Fruit fly (Drosophila melanogaster) whole organism, embryonic: ENCODE results near the gene Spn85F.

Experiments
- B-H1 ChIP-seq: fragments of 200-800 bp; sonication (Bioruptor generic); IDR thresholded peaks from 3 replicates; pipeline ENCODE4 v1.3.6; 2022; ENCODE audit warnings: missing biosample characterization, missing genetic modification characterization
- CG11560 ChIP-seq: fragments of 200-800 bp; sonication (Bioruptor generic); IDR thresholded peaks from 3 replicates; pipeline ENCODE4 v1.3.6; 2022; ENCODE audit warnings: missing biosample characterization, missing genetic modification characterization
- CG11696 ChIP-seq: fragments of 200-800 bp; sonication (Bioruptor generic); IDR thresholded peaks from 2 replicates; pipeline ENCODE4 v1.3.6; 2022; ENCODE audit warnings: missing biosample characterization, missing genetic modification characterization
- CG13296 ChIP-seq: fragments of 200-800 bp; sonication (Bioruptor generic); optimal IDR thresholded peaks from 3 replicates; lab custom pipeline; 2018; ENCODE audit warnings: missing biosample characterization, mild to moderate bottlenecking, missing genetic modification characterization
- CG14965 ChIP-seq: fragments of 200-800 bp; sonication (Bioruptor generic); optimal IDR thresholded peaks from 2 replicates; lab custom pipeline; 2016; ENCODE audit warnings: missing biosample characterization, missing genetic modification characterization, borderline replicate concordance
- CG15479 ChIP-seq: fragments of 200-800 bp; sonication (Bioruptor generic); optimal IDR thresholded peaks from 3 replicates; lab custom pipeline; 2019; ENCODE audit warnings: missing biosample characterization, mild to moderate bottlenecking, missing genetic modification characterization, moderate library complexity
- CG18262 ChIP-seq: fragments of 200-800 bp; optimal IDR thresholded peaks from 3 replicates; lab custom pipeline; 2019; ENCODE audit warnings: missing biosample characterization, mild to moderate bottlenecking, missing genetic modification characterization, moderate library complexity
- CG18476 ChIP-seq: fragments of 200-800 bp; sonication (Bioruptor generic); optimal IDR thresholded peaks from 2 replicates; lab custom pipeline; 2016; ENCODE audit warnings: missing biosample characterization, mild to moderate bottlenecking, missing genetic modification characterization
- CG2199 ChIP-seq: fragments of 200-800 bp; sonication (Bioruptor generic); IDR thresholded peaks from 3 replicates; pipeline ENCODE4 v1.3.6; 2022; ENCODE audit warnings: missing biosample characterization, missing genetic modification characterization
- CG32532 ChIP-seq: fragments of 200-800 bp; sonication (Bioruptor generic); IDR thresholded peaks from 2 replicates; pipeline ENCODE4 v1.3.6; 2022; ENCODE audit warnings: missing biosample characterization, missing genetic modification characterization
- CG3281 ChIP-seq: fragments of 200-800 bp; sonication (Bioruptor generic); optimal IDR thresholded peaks from 3 replicates; lab custom pipeline; 2017; ENCODE audit warnings: missing biosample characterization, mild to moderate bottlenecking, missing genetic modification characterization
- CG3407 ChIP-seq: fragments of 200-800 bp; sonication (Bioruptor generic); optimal IDR thresholded peaks from 2 replicates; lab custom pipeline; 2018; ENCODE audit warnings: missing biosample characterization, mild to moderate bottlenecking, missing genetic modification characterization
- CG3847 ChIP-seq: fragments of 200-800 bp; sonication (Bioruptor generic); IDR thresholded peaks from 2 replicates; pipeline ENCODE4 v1.3.6; 2022; ENCODE audit warnings: missing biosample characterization, missing genetic modification characterization
- CG7963 ChIP-seq: fragments of 200-800 bp; sonication (Bioruptor generic); IDR thresholded peaks from 3 replicates; pipeline ENCODE4 v1.3.6; 2022; ENCODE audit warnings: missing biosample characterization, missing genetic modification characterization; ENCODE audit not compliant: partially characterized antibody
- CG8478 ChIP-seq: fragments of >200 bp; optimal IDR thresholded peaks from 2 replicates; lab custom pipeline; 2018
- CoRest ChIP-seq: fragments of 200-800 bp; sonication (Bioruptor generic); optimal IDR thresholded peaks from 3 replicates; lab custom pipeline; 2018; ENCODE audit warnings: missing biosample characterization, mild to moderate bottlenecking, missing genetic modification characterization, moderate library complexity
- Deaf1 ChIP-seq: fragments of 200-800 bp; optimal IDR thresholded peaks from 3 replicates; lab custom pipeline; 2019; ENCODE audit warnings: missing biosample characterization, mild to moderate bottlenecking, missing genetic modification characterization, moderate library complexity
- Doc3 ChIP-seq: fragments of 200-800 bp; sonication (Bioruptor generic); IDR thresholded peaks from 3 replicates; pipeline ENCODE4 v1.3.6; 2022; ENCODE audit warnings: missing biosample characterization, missing genetic modification characterization; ENCODE audit not compliant: partially characterized antibody
- Drgx ChIP-seq: fragments of 200-800 bp; sonication (Bioruptor generic); IDR thresholded peaks from 2 replicates; pipeline ENCODE4 v1.3.6; 2022; ENCODE audit warnings: missing biosample characterization, missing genetic modification characterization
- Ets65A ChIP-seq: fragments of 200-800 bp; sonication (Bioruptor generic); peaks from one replicate; lab custom pipeline; 2016; ENCODE audit warnings: missing biosample characterization, missing genetic modification characterization
- H2.0 ChIP-seq: fragments of 200-800 bp; sonication (Bioruptor generic); IDR thresholded peaks from 2 replicates; pipeline ENCODE4 v1.3.6; 2022; ENCODE audit warnings: missing biosample characterization, missing genetic modification characterization
- Neu2 ChIP-seq: fragments of 200-800 bp; sonication (Bioruptor generic); optimal IDR thresholded peaks from 3 replicates; lab custom pipeline; 2016; ENCODE audit warnings: missing biosample characterization, missing genetic modification characterization, borderline replicate concordance
- Pdp1 ChIP-seq, 2 experiments: fragments of 200-800 bp; sonication (Bioruptor generic); optimal IDR thresholded peaks; 3 replicates each; lab custom pipeline; 2016; ENCODE audit warnings: missing biosample characterization in 2 of 2, missing genetic modification characterization in 2 of 2, mild to moderate bottlenecking in 1 of 2, moderate library complexity in 1 of 2
- Side ChIP-seq: fragments of 200-800 bp; sonication (Bioruptor generic); optimal IDR thresholded peaks from 2 replicates; lab custom pipeline; 2016; ENCODE audit warnings: missing biosample characterization, missing genetic modification characterization
- Sox102F ChIP-seq: fragments of 200-800 bp; sonication (Bioruptor generic); optimal IDR thresholded peaks from 2 replicates; lab custom pipeline; 2018; ENCODE audit warnings: missing biosample characterization, mild to moderate bottlenecking, missing genetic modification characterization, moderate library complexity
- Stat92E ChIP-seq, 3 experiments: fragments of >200 bp in 2 of 3; fragments of 200-800 bp in 1 of 3; sonication (Bioruptor generic) in 1 of 3; optimal IDR thresholded peaks; 2 replicates each; lab custom pipeline; 2017 to 2019; ENCODE audit warnings: missing biosample characterization in 3 of 3, missing genetic modification characterization in 3 of 3, mild to moderate bottlenecking in 1 of 3, moderate library complexity in 1 of 3
- Trl ChIP-seq, 3 experiments: fragments of >200 bp in 2 of 3; fragments of 200-800 bp in 1 of 3; sonication (Bioruptor generic) in 1 of 3; optimal IDR thresholded peaks; 2 replicates in 1 of 3; 3 replicates in 2 of 3; lab custom pipeline; 2016 to 2017; ENCODE audit warnings: missing biosample characterization in 1 of 3, missing genetic modification characterization in 1 of 3
- Vsx1 ChIP-seq: fragments of 200-800 bp; sonication (Bioruptor generic); optimal IDR thresholded peaks from 2 replicates; lab custom pipeline; 2017; ENCODE audit warnings: missing biosample characterization, mild to moderate bottlenecking, missing genetic modification characterization, missing genetic modification reagents
- bigmax ChIP-seq: fragments of 200-800 bp; sonication (Bioruptor generic); optimal IDR thresholded peaks from 2 replicates; lab custom pipeline; 2018; ENCODE audit warnings: missing biosample characterization, mild to moderate bottlenecking, missing genetic modification characterization
- br ChIP-seq: fragments of >200 bp; optimal IDR thresholded peaks from 2 replicates; lab custom pipeline; 2017
- bsh ChIP-seq, 2 experiments: fragments of 200-800 bp; sonication (Bioruptor generic); optimal IDR thresholded peaks; 2 replicates each; lab custom pipeline; 2017 to 2018; ENCODE audit warnings: mild to moderate bottlenecking in 2 of 2, missing biosample characterization in 2 of 2, missing genetic modification characterization in 2 of 2, moderate library complexity in 1 of 2
- cg ChIP-seq: fragments of 200-800 bp; sonication (Bioruptor generic); optimal IDR thresholded peaks from 3 replicates; lab custom pipeline; 2019; ENCODE audit warnings: missing biosample characterization, mild to moderate bottlenecking, missing genetic modification characterization, moderate library complexity
- chinmo ChIP-seq: fragments of 200-800 bp; sonication (Bioruptor generic); IDR thresholded peaks from 4 replicates; pipeline ENCODE4 v1.3.6; 2022; ENCODE audit warnings: missing biosample characterization, missing genetic modification characterization; ENCODE audit not compliant: partially characterized antibody
- ewg ChIP-seq: fragments of 200-800 bp; sonication (Bioruptor generic); optimal IDR thresholded peaks from 3 replicates; lab custom pipeline; 2017; ENCODE audit warnings: mild to moderate bottlenecking, missing biosample characterization, missing genetic modification reagents, missing genetic modification characterization
- ftz-f1 ChIP-seq: fragments of 200-800 bp; sonication (Bioruptor generic); optimal IDR thresholded peaks from 2 replicates; lab custom pipeline; 2016; ENCODE audit warnings: missing biosample characterization, missing genetic modification characterization
- gcm2 ChIP-seq: fragments of 200-800 bp; sonication (Bioruptor generic); optimal IDR thresholded peaks from 2 replicates; lab custom pipeline; 2016; ENCODE audit warnings: missing biosample characterization, missing genetic modification characterization
- hb ChIP-seq: fragments of 200-800 bp; sonication (Bioruptor generic); IDR thresholded peaks from 3 replicates; pipeline ENCODE4 v1.3.6; 2022; ENCODE audit warnings: missing biosample characterization, missing genetic modification characterization; ENCODE audit not compliant: partially characterized antibody
- klu ChIP-seq: fragments of 200-800 bp; sonication (Bioruptor generic); IDR thresholded peaks from 2 replicates; pipeline ENCODE4 v1.3.6; 2022; ENCODE audit warnings: missing biosample characterization, missing genetic modification characterization
- luna ChIP-seq: fragments of 200-800 bp; sonication (Bioruptor generic); optimal IDR thresholded peaks from 2 replicates; lab custom pipeline; 2016; ENCODE audit warnings: missing biosample characterization, missing genetic modification characterization
- mirr ChIP-seq: fragments of 200-800 bp; sonication (Bioruptor generic); optimal IDR thresholded peaks from 3 replicates; lab custom pipeline; 2018; ENCODE audit warnings: missing biosample characterization, mild to moderate bottlenecking, missing genetic modification characterization
- nom ChIP-seq: fragments of 200-800 bp; sonication (Bioruptor generic); optimal IDR thresholded peaks from 2 replicates; lab custom pipeline; 2017; ENCODE audit warnings: missing biosample characterization, missing genetic modification characterization, mild to moderate bottlenecking, moderate library complexity, missing genetic modification reagents
- pita ChIP-seq: fragments of 200-800 bp; sonication (Bioruptor generic); optimal IDR thresholded peaks from 2 replicates; lab custom pipeline; 2017; ENCODE audit warnings: missing biosample characterization, mild to moderate bottlenecking, missing genetic modification characterization
- sens ChIP-seq: fragments of 200-800 bp; sonication (Bioruptor generic); peaks from one replicate; lab custom pipeline; 2016; ENCODE audit warnings: missing biosample characterization, missing genetic modification characterization
- sisA ChIP-seq: fragments of 200-800 bp; sonication (Bioruptor generic); IDR thresholded peaks from 2 replicates; pipeline ENCODE4 v1.3.6; 2022; ENCODE audit warnings: missing biosample characterization, missing genetic modification characterization
- sob ChIP-seq: fragments of 200-800 bp; sonication (Bioruptor generic); IDR thresholded peaks from 2 replicates; pipeline ENCODE4 v1.3.6; 2022; ENCODE audit warnings: missing biosample characterization, missing genetic modification characterization
- tio ChIP-seq: fragments of 200-800 bp; sonication (Bioruptor generic); optimal IDR thresholded peaks from 2 replicates; lab custom pipeline; 2017; ENCODE audit warnings: missing biosample characterization, missing genetic modification characterization, inconsistent platforms
- tup ChIP-seq: fragments of 200-800 bp; sonication (Bioruptor generic); optimal IDR thresholded peaks from 2 replicates; lab custom pipeline; 2016; ENCODE audit warnings: missing biosample characterization, mild to moderate bottlenecking, missing genetic modification characterization, moderate library complexity
- zfh1 ChIP-seq: fragments of 200-800 bp; sonication (Bioruptor generic); IDR thresholded peaks from 3 replicates; pipeline ENCODE4 v1.3.6; 2022; ENCODE audit warnings: missing biosample characterization, missing genetic modification characterization

Gene Spn85F

DNA sequence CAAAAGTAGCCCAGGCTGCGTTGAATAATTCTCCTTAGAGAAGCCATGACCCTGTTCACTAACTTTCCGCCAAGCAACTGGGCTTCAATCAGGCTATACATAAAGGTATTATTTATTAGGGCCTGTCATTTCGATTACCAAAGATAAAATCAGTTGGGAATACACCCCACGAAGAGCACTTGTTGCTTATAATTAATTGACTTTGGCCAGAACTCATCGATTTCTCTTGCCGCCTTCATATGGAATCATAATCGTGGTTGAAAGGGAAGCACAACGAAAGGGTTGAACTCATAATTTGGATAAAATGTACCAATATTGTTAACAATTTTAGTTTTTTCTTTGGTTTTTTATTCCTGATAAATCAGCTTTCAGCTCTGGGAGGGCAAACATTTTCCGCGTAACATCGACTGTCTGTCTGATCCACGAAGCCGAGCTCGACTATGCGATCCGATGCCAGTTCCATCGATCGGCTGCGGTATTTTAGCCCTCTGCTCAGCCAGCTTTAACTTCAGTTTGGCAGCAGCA, at the start of gene Spn85F, which contains the start of gene Gr85a:
Spn85F (plus strand) TSS at position 475 of the 525 bp plus-strand sequence.
Gr85a (minus strand) TSS at position 101 of the 525 bp plus-strand sequence.
- TF ChIP-seq bigmax (GFP tag; lab: Kevin White, UChicago) (no peak), Trl (optimal IDR thresholded peaks at IDR 0.05; lab: Kevin White, UChicago) (no peak), Trl (GFP tag; optimal IDR thresholded peaks at IDR 0.05; lab: Kevin White, UChicago) (no peak), tio (GFP tag; lab: Kevin White, UChicago) (no peak), Neu2 (GFP tag; lab: Kevin White, UChicago) (no peak), zfh1 (GFP tag; lab: Robert Waterston, UW) (no peak), tup (GFP tag; lab: Kevin White, UChicago) (no peak), Doc3 (GFP tag; lab: Robert Waterston, UW) (no peak), CG3847 (no peak), CG11560 (tag; lab: Robert Waterston, UW) (no peak), CG3281 (GFP tag; lab: Kevin White, UChicago) (no peak)

DNA sequence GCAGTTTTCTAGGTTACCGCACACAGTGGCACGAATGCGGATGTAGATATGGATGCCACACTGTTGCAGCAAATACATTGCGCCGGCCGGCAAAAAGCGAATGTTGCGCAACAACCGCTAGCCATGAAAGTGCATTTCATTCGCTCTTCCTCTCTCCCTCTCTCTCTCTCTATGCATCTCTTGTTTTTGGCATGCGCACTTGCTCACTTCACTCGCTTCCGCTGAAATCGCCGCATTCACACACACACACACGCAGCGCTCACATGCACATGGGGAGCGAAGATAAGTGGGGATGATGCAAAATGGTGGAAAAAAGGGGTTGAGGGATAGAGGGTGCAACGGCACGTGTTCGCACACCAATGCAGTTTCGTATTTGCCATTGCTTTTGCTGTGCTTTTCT, 47.1 kb upstream of the Spn85F start:
- no peak for TF ChIP-seq sisA (GFP tag; lab: Robert Waterston, UW)
- TF ChIP-seq CG32532 (GFP tag; lab: Robert Waterston, UW) = 0 out of 2 replicates have a peak, but pooled peaks have one; percentile 5
- TF ChIP-seq CG18476 (GFP tag; lab: Kevin White, UChicago) = no peak
- TF ChIP-seq cg (GFP tag; lab: Kevin White, UChicago) = peak; percentile 47
- no peak for TF ChIP-seq H2.0 (GFP tag; lab: Robert Waterston, UW)
- peak in 1 of 2 experiments; percentile 80 for TF ChIP-seq Pdp1 (GFP tag; optimal IDR thresholded peaks at IDR 0.05; lab: Kevin White, UChicago)
- TF ChIP-seq Trl (optimal IDR thresholded peaks at IDR 0.05; lab: Kevin White, UChicago) = peak; percentile 18 to 34
- no peak for TF ChIP-seq Trl (GFP tag; optimal IDR thresholded peaks at IDR 0.05; lab: Kevin White, UChicago)
- TF ChIP-seq chinmo (GFP tag; lab: Robert Waterston, UW) = peak; percentile 52; the same call in 1 of the 4 replicates
- no peak for TF ChIP-seq Vsx1 (GFP tag; lab: Kevin White, UChicago)
- no peak for TF ChIP-seq CG18262 (tag; lab: Kevin White, UChicago)
- TF ChIP-seq bsh (GFP tag; optimal IDR thresholded peaks at IDR 0.05; lab: Kevin White, UChicago) = no peak
- TF ChIP-seq pita (GFP tag; lab: Kevin White, UChicago) = no peak
- peak; percentile 55 for TF ChIP-seq CG8478 (lab: Kevin White, UChicago)
- TF ChIP-seq sens (GFP tag; lab: Kevin White, UChicago) = peak; percentile 41
- no peak for TF ChIP-seq luna (GFP tag; lab: Kevin White, UChicago)
- peak; percentile 72 for TF ChIP-seq ewg
- TF ChIP-seq nom (GFP tag; lab: Kevin White, UChicago) = peak; percentile 9
- no peak for TF ChIP-seq sob (GFP tag; lab: Robert Waterston, UW)
- TF ChIP-seq CG15479 (GFP tag; lab: Kevin White, UChicago) = peak; percentile 32
- no peak for TF ChIP-seq CG7963 (GFP tag; lab: Robert Waterston, UW)
- TF ChIP-seq CG2199 (GFP tag; lab: Robert Waterston, UW) = no peak
- TF ChIP-seq Ets65A (GFP tag; lab: Kevin White, UChicago) = no peak
- TF ChIP-seq Side (GFP tag; lab: Kevin White, UChicago) = no peak
- TF ChIP-seq Stat92E (GFP tag; optimal IDR thresholded peaks at IDR 0.05; lab: Kevin White, UChicago) = no peak
- TF ChIP-seq Deaf1 (tag; lab: Kevin White, UChicago) = peak; percentile 11
- TF ChIP-seq CoRest (tag; lab: Kevin White, UChicago) = no peak
- no peak for TF ChIP-seq B-H1 (GFP tag; lab: Robert Waterston, UW)
- TF ChIP-seq CG14965 (GFP tag; lab: Kevin White, UChicago) = no peak
- peak; percentile 31; the same call in 1 of the 2 replicates for TF ChIP-seq Drgx (GFP tag; lab: Robert Waterston, UW)
- no peak for TF ChIP-seq Sox102F (GFP tag; lab: Kevin White, UChicago)
- TF ChIP-seq CG13296 (GFP tag; lab: Kevin White, UChicago) = no peak
- TF ChIP-seq gcm2 (GFP tag; lab: Kevin White, UChicago) = no peak
- no peak for TF ChIP-seq br (lab: Kevin White, UChicago)
- no peak for TF ChIP-seq CG3407 (GFP tag; lab: Kevin White, UChicago)
- TF ChIP-seq CG11696 (GFP tag; lab: Robert Waterston, UW) = no peak
- no peak for TF ChIP-seq hb (GFP tag; lab: Robert Waterston, UW)
- TF ChIP-seq klu (GFP tag; lab: Robert Waterston, UW) = no peak
- TF ChIP-seq ftz-f1 (GFP tag; lab: Kevin White, UChicago) = no peak
- TF ChIP-seq mirr (GFP tag; lab: Kevin White, UChicago) = no peak
